Fruit fly (Drosophila melanogaster) whole organism, embryonic: ENCODE results near the gene meso18E.

Source experiments
- CG12155 ChIP-seq: fragments of 200-800 bp; sonication (Bioruptor generic); optimal IDR thresholded peaks from 3 replicates; lab custom pipeline; 2016; ENCODE audit warnings: missing biosample characterization, missing genetic modification characterization
- CG14710 ChIP-seq: fragments of 200-800 bp; sonication (Bioruptor generic); optimal IDR thresholded peaks from 3 replicates; lab custom pipeline; 2019; ENCODE audit warnings: missing biosample characterization, mild to moderate bottlenecking, missing genetic modification characterization, moderate library complexity
- CG2129 ChIP-seq: fragments of 200-800 bp; sonication (Bioruptor generic); IDR thresholded peaks from 2 replicates; pipeline ENCODE4 v1.3.6; 2022; ENCODE audit warnings: missing biosample characterization, missing genetic modification characterization; ENCODE audit not compliant: partially characterized antibody
- CG7357 ChIP-seq: fragments of 200-800 bp; sonication (Bioruptor generic); IDR thresholded peaks from 3 replicates; pipeline ENCODE4 v1.3.6; 2022; ENCODE audit warnings: missing biosample characterization, missing genetic modification characterization
- Hmx ChIP-seq: fragments of 200-800 bp; sonication (Bioruptor generic); optimal IDR thresholded peaks from 2 replicates; lab custom pipeline; 2016; ENCODE audit warnings: missing biosample characterization, missing genetic modification characterization
- Med ChIP-seq: fragments of 200-800 bp; sonication (Bioruptor generic); peaks from one replicate; lab custom pipeline; 2016; ENCODE audit warnings: missing biosample characterization, missing genetic modification characterization, mild to moderate bottlenecking, inconsistent platforms, moderate library complexity
- Sox100B ChIP-seq: fragments of 200-800 bp; sonication (Bioruptor generic); optimal IDR thresholded peaks from 3 replicates; lab custom pipeline; 2018; ENCODE audit warnings: missing biosample characterization, mild to moderate bottlenecking, missing genetic modification characterization
- Taf1 ChIP-seq: fragments of 200-800 bp; sonication (Bioruptor generic); IDR thresholded peaks from 2 replicates; pipeline ENCODE4 v1.3.6; 2022; ENCODE audit warnings: missing biosample characterization, missing genetic modification characterization
- odd ChIP-seq: fragments of 200-800 bp; sonication (Bioruptor generic); optimal IDR thresholded peaks from 2 replicates; lab custom pipeline; 2017; ENCODE audit warnings: missing biosample characterization, mild to moderate bottlenecking, missing genetic modification characterization
- peb ChIP-seq: fragments of 200-800 bp; sonication (Bioruptor generic); IDR thresholded peaks from 2 replicates; pipeline ENCODE4 v1.3.6; 2022; ENCODE audit warnings: missing biosample characterization, missing genetic modification characterization
- sima ChIP-seq: fragments of 200-800 bp; sonication (Bioruptor generic); optimal IDR thresholded peaks from 2 replicates; lab custom pipeline; 2016; ENCODE audit warnings: missing biosample characterization, missing genetic modification characterization

DNA sequence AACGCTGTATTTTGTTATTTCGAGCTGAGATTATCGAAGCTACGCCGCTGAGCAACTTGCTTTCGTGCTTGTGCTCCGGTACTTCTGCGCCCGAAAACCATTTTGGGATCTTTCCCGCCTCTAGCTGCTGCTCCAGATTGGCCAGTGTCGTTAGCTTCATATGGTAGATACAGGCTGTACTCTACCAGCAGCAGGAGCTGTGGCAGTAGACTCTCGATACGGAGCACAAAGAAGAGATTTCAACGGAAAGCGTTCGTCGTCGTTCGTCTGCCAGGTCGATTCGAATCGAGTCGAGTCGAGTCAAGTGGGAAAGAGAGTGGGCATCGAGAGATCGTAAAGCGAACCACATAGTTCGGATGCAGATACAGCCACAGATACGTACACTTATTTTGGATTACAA lies 2.0 kb upstream of the meso18E start:
- TF ChIP-seq Hmx (no peak), odd (GFP tag; lab: Kevin White, UChicago) (no peak), CG12155 (GFP tag; lab: Kevin White, UChicago) (no peak), Med (GFP tag; lab: Kevin White, UChicago) (peak; percentile 52), CG7357 (GFP tag; lab: Robert Waterston, UW) (no peak), sima (GFP tag; lab: Kevin White, UChicago) (no peak), CG2129 (no peak), Sox100B (GFP tag; lab: Kevin White, UChicago) (no peak), peb (GFP tag; lab: Robert Waterston, UW) (no peak), Taf1 (GFP tag; lab: Robert Waterston, UW) (no peak), CG14710 (tag; lab: Kevin White, UChicago) (no peak)
